Worm (Caenorhabditis elegans) whole organism, L1 larva: ENCODE results near the gene Y26G10.1.

Experiments used
- nhr-84 ChIP-seq: sonication (generic microtip); optimal IDR thresholded peaks from 2 replicates; lab custom pipeline; 2017; ENCODE audit warnings: missing biosample characterization, missing genetic modification characterization
- snu-23 ChIP-seq: sonication (generic microtip); optimal IDR thresholded peaks from 2 replicates; lab custom pipeline; 2016; ENCODE audit warnings: missing genetic modification characterization, missing compliant biosample characterization
- unc-62 ChIP-seq: fragments of 150-350 bp; optimal IDR thresholded peaks from 2 replicates; lab custom pipeline; 2014; ENCODE audit warnings: missing biosample characterization, missing genetic modification reagents, missing genetic modification characterization

DNA sequence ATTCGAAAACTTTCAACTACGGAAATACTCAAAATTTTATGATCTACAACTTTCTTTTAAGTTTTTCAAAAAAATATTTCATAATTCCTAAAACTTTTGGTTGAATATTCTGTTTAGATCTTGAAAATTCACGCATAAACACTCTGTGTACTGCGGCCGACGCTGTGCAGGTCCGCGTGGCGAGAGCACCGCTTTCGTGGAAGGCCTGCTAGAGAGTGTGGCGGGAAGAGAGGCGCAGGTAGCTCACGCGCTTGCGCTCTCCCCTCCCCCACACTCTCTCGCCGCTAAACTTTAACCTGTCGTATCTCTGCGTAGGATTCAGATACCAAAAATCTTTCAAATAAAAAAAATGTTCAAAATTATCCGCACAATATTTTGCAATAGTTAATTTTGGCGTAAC is 12.4 kb downstream of the Y26G10.1 start:
- TF ChIP-seq nhr-84 (tag; lab: Kevin White, UChicago): no peak
- TF ChIP-seq unc-62 (GFP tag; lab: Kevin White, UChicago): no peak
- TF ChIP-seq snu-23 (GFP tag; lab: Kevin White, UChicago): no peak
